Fruit fly (Drosophila melanogaster): ENCODE data around the gene Ulp1.

The Ulp1 gene

dm6 chrX:19153288-19154130 lies 54.5 kb downstream of the Ulp1 start (continued):
- TF ChIP-seq Dll (GFP tag; IDR thresholded peaks at IDR 0.05; ENCODE audit: partially characterized antibody) (peak; percentile 51; the same call in 1 of the 4 replicates), kay (GFP tag; optimal IDR thresholded peaks at IDR 0.05) (peak; percentile 88), mam (GFP tag; optimal IDR thresholded peaks at IDR 0.05) (no peak), CG2712 (tag; optimal IDR thresholded peaks at IDR 0.05) (no peak), Med (GFP tag) (peak; percentile 80), Lhr (GFP tag; optimal IDR thresholded peaks at IDR 0.05) (no peak), CG3995 (GFP tag; optimal IDR thresholded peaks at IDR 0.05) (no peak), ci (GFP tag; IDR thresholded peaks at IDR 0.05) (peak; percentile 78), CG34422 (GFP tag; IDR thresholded peaks at IDR 0.05) (peak; percentile 68; the same call in 2 of the 3 replicates), dimm (GFP tag; IDR thresholded peaks at IDR 0.05) (no peak), CG2129 (GFP tag; IDR thresholded peaks at IDR 0.05; ENCODE audit: partially characterized antibody) (no peak), Gug (GFP tag; IDR thresholded peaks at IDR 0.05) (no peak), NC2α (GFP tag; optimal IDR thresholded peaks at IDR 0.05) (peak; percentile 61), fd96Cb (tag; optimal IDR thresholded peaks at IDR 0.05) (no peak), CG17829 (tag; optimal IDR thresholded peaks at IDR 0.05) (peak; percentile 22), Dref (GFP tag; IDR thresholded peaks at IDR 0.05) (0 out of 2 replicates have a peak, but pooled peaks have one; percentile 29), CG12744 (GFP tag; optimal IDR thresholded peaks at IDR 0.05) (no peak), CG7745 (tag; optimal IDR thresholded peaks at IDR 0.05) (no peak), CG13287 (GFP tag; IDR thresholded peaks at IDR 0.05; ENCODE audit: partially characterized antibody) (peak; percentile 49; the same call in 1 of the 2 replicates), Mad (GFP tag; optimal IDR thresholded peaks at IDR 0.05) (peak; percentile 22), ftz-f1 (GFP tag; optimal IDR thresholded peaks at IDR 0.05) (peak; percentile 94), Abd-B (GFP tag; optimal IDR thresholded peaks at IDR 0.05) (no peak), H2.0 (GFP tag; IDR thresholded peaks at IDR 0.05) (no peak), CG10366 (GFP tag; IDR thresholded peaks at IDR 0.05) (no peak), Deaf1 (tag; optimal IDR thresholded peaks at IDR 0.05) (peak; percentile 98), dati (GFP tag; IDR thresholded peaks at IDR 0.05) (0 out of 2 replicates have a peak, but pooled peaks have one; percentile 4), exex (tag; optimal IDR thresholded peaks at IDR 0.05) (peak; percentile 51), CG18619 (GFP tag; optimal IDR thresholded peaks at IDR 0.05) (no peak), ken (GFP tag; IDR thresholded peaks at IDR 0.05) (no peak), CG8290 (GFP tag; optimal IDR thresholded peaks at IDR 0.05) (no peak), CG8290 (tag; optimal IDR thresholded peaks at IDR 0.05) (peak in 1 of 2 experiments; percentile 70), CG1024 (GFP tag; IDR thresholded peaks at IDR 0.05) (no peak), CG16813 (GFP tag; IDR thresholded peaks at IDR 0.05; ENCODE audit: partially characterized antibody) (0 out of 3 replicates have a peak, but pooled peaks have one; percentile 13), gem (tag; optimal IDR thresholded peaks at IDR 0.05) (no peak), HLH4C (GFP tag; IDR thresholded peaks at IDR 0.05; ENCODE audit: partially characterized antibody) (peak; percentile 28; the same call in 1 of the 3 replicates), Dbx (GFP tag; IDR thresholded peaks at IDR 0.05) (peak; percentile 47; the same call in 2 of the 3 replicates), CG11093 (GFP tag; IDR thresholded peaks at IDR 0.05) (no peak), sug (tag; optimal IDR thresholded peaks at IDR 0.05) (peak; percentile 87), cad (GFP tag; optimal IDR thresholded peaks at IDR 0.05) (no peak), Trl (optimal IDR thresholded peaks at IDR 0.05) (peak; percentile 83 to 92), Trl (GFP tag; optimal IDR thresholded peaks at IDR 0.05) (no peak), ttk (GFP tag; IDR thresholded peaks at IDR 0.05) (no peak)

All from whole organism, embryonic.